Worm (Caenorhabditis elegans) whole organism, young adult: ENCODE data around the gene ape-1.

Experiments used
- C17E4.6 ChIP-seq: fragments of 200-800 bp; sonication (Bioruptor generic); IDR thresholded peaks from 2 replicates; pipeline ENCODE4 v1.3.6; 2022; ENCODE audit warnings: missing genetic modification reagents, missing genetic modification characterization, missing compliant biosample characterization
- D2030.7 ChIP-seq: fragments of 200-800 bp; sonication (Bioruptor generic); IDR thresholded peaks from 2 replicates; pipeline ENCODE4 v1.3.6; 2022; ENCODE audit warnings: missing genetic modification reagents, missing genetic modification characterization, missing compliant biosample characterization
- Y56A3A.18 ChIP-seq: fragments of 200-800 bp; sonication (Bioruptor generic); IDR thresholded peaks from 2 replicates; pipeline ENCODE4 v1.3.6; 2022; ENCODE audit warnings: missing genetic modification reagents, missing genetic modification characterization, missing compliant biosample characterization
- attf-5 ChIP-seq: fragments of 200-800 bp; sonication (Bioruptor generic); optimal IDR thresholded peaks from 2 replicates; lab custom pipeline; 2018; ENCODE audit warnings: mild to moderate bottlenecking, missing genetic modification characterization, missing compliant biosample characterization
- dpl-1 ChIP-seq: fragments of 150-350 bp; optimal IDR thresholded peaks from 2 replicates; lab custom pipeline; 2014; ENCODE audit warnings: missing biosample characterization, missing genetic modification reagents, missing genetic modification characterization
- efl-1 ChIP-seq: fragments of 150-350 bp; optimal IDR thresholded peaks from 2 replicates; lab custom pipeline; 2014; ENCODE audit warnings: missing biosample characterization, missing genetic modification reagents, missing genetic modification characterization
- lin-26 ChIP-seq: fragments of 200-800 bp; sonication (Bioruptor generic); IDR thresholded peaks from 2 replicates; pipeline ENCODE4 v1.3.6; 2022; ENCODE audit warnings: missing genetic modification reagents, missing genetic modification characterization, missing compliant biosample characterization
- lin-35 ChIP-seq, 3 experiments: fragments of 150-350 bp in 2 of 3; sonication (generic microtip) in 1 of 3; optimal IDR thresholded peaks; 2 replicates each; lab custom pipeline; 2014 to 2018; ENCODE audit warnings: missing biosample characterization in 3 of 3, missing genetic modification characterization in 3 of 3, missing genetic modification reagents in 3 of 3
- lin-54 ChIP-seq: fragments of 200-800 bp; sonication (Bioruptor generic); optimal IDR thresholded peaks from 2 replicates; lab custom pipeline; 2018; ENCODE audit warnings: mild to moderate bottlenecking, missing genetic modification characterization, missing compliant biosample characterization
- madf-6 ChIP-seq: fragments of 200-800 bp; sonication (Bioruptor generic); IDR thresholded peaks from 2 replicates; pipeline ENCODE4 v1.3.6; 2022; ENCODE audit warnings: missing genetic modification reagents, missing genetic modification characterization, missing compliant biosample characterization
- mcd-1 ChIP-seq: fragments of 200-800 bp; sonication (Bioruptor generic); IDR thresholded peaks from 2 replicates; pipeline ENCODE4 v1.3.6; 2022; ENCODE audit warnings: missing genetic modification reagents, missing genetic modification characterization, missing compliant biosample characterization
- nhr-179 ChIP-seq: sonication (generic microtip); optimal IDR thresholded peaks from 2 replicates; lab custom pipeline; 2016; ENCODE audit warnings: mild to moderate bottlenecking, missing genetic modification characterization, missing compliant biosample characterization
- rpc-1 ChIP-seq, 2 experiments: fragments of 150-350 bp in 1 of 2; sonication (generic microtip) in 1 of 2; optimal IDR thresholded peaks; 2 replicates each; lab custom pipeline; 2014 to 2018; ENCODE audit warnings: missing biosample characterization in 1 of 2, missing genetic modification characterization in 1 of 2, missing genetic modification reagents in 1 of 2, missing genotype in 1 of 2
- sea-2 ChIP-seq: fragments of 200-800 bp; sonication (Bioruptor generic); IDR thresholded peaks from 2 replicates; pipeline ENCODE4 v1.3.6; 2022; ENCODE audit warnings: missing genetic modification characterization, missing compliant biosample characterization
- snpc-3.4 ChIP-seq: sonication (generic microtip); optimal IDR thresholded peaks from 2 replicates; lab custom pipeline; 2017; ENCODE audit warnings: missing genetic modification characterization, mild to moderate bottlenecking, missing compliant biosample characterization, antibody characterized with exemption, moderate library complexity, missing genotype, missing genetic modification reagents
- tlf-1 ChIP-seq: fragments of 200-800 bp; sonication (Bioruptor generic); optimal IDR thresholded peaks from 2 replicates; lab custom pipeline; 2018; ENCODE audit warnings: mild to moderate bottlenecking, missing genetic modification characterization, missing compliant biosample characterization
- ztf-22 ChIP-seq: fragments of 200-800 bp; sonication (Bioruptor generic); optimal IDR thresholded peaks from 2 replicates; lab custom pipeline; 2018; ENCODE audit warnings: mild to moderate bottlenecking, missing genetic modification characterization, moderate library complexity, missing compliant biosample characterization

ape-1 gene

DNA sequence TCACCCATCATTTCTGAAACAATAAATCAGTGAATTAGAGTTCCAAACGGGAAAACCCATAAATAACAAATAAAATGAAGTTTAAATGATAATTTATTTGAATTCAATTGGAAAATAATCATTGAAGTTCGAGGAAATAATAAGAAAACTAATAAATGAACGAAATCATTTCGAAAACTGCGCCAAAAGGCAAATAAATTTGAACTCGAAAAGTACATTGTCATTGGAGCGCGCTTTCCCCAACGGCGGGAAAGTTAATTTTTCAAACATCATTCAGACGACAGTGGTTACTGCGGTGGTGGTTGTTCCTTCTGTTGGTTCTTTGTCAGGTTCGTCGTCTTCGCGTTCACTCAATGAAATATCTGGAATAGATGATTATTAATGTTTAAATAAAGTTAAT is 57.7 kb downstream of the ape-1 start, which contains the start of gene npp-22 (continued):
- TF ChIP-seq madf-6 (GFP tag; lab: Robert Waterston, UW) (peak; percentile 74; the same call in 1 of the 2 replicates), C17E4.6 (GFP tag; lab: Robert Waterston, UW) (no peak), dpl-1 (GFP tag; lab: Kevin White, UChicago) (peak; percentile 85), attf-5 (no peak), tlf-1 (GFP tag; lab: Kevin White, UChicago) (no peak), nhr-179 (tag; lab: Kevin White, UChicago) (no peak), lin-26 (GFP tag; lab: Robert Waterston, UW) (no peak), Y56A3A.18 (GFP tag; lab: Robert Waterston, UW) (no peak), ztf-22 (GFP tag; lab: Kevin White, UChicago) (no peak), lin-35 (GFP tag; optimal IDR thresholded peaks at IDR 0.05; lab: Kevin White, UChicago) (peak in 1 of 3 experiments; percentile 61), sea-2 (GFP tag; lab: Robert Waterston, UW) (no peak), rpc-1 (optimal IDR thresholded peaks at IDR 0.05; lab: Kevin White, UChicago) (no peak), rpc-1 (tag; optimal IDR thresholded peaks at IDR 0.05; lab: Kevin White, UChicago) (no peak), efl-1 (GFP tag; lab: Kevin White, UChicago) (peak; percentile 89), mcd-1 (GFP tag; lab: Robert Waterston, UW) (peak; percentile 89), lin-54 (GFP tag; lab: Kevin White, UChicago) (peak; percentile 90), D2030.7 (GFP tag; lab: Robert Waterston, UW) (0 out of 2 replicates have a peak, but pooled peaks have one; percentile 22), snpc-3.4 (tag; lab: Kevin White, UChicago) (peak; percentile 14)
